Worm (Caenorhabditis elegans) whole organism, L4 larva: ENCODE measurements around the gene F56D6.22.

Experiments used
- F10B5.3 ChIP-seq: sonication (generic microtip); optimal IDR thresholded peaks from 2 replicates; lab custom pipeline; 2016; ENCODE audit warnings: mild to moderate bottlenecking, missing genetic modification characterization, missing compliant biosample characterization
- aha-1 ChIP-seq: fragments of 150-350 bp; peaks from one replicate; lab custom pipeline; 2014; ENCODE audit warnings: missing biosample characterization, missing genetic modification characterization
- aly-2 ChIP-seq: sonication (generic microtip); optimal IDR thresholded peaks from 2 replicates; lab custom pipeline; 2018; ENCODE audit warnings: missing biosample characterization, missing genetic modification characterization
- ama-1 ChIP-seq: fragments of 150-350 bp; optimal IDR thresholded peaks from 2 replicates; lab custom pipeline; 2014; ENCODE audit warnings: inconsistent platforms, mixed read lengths
- daf-12 ChIP-seq: fragments of 150-350 bp; optimal IDR thresholded peaks from 2 replicates; lab custom pipeline; 2014; ENCODE audit warnings: missing biosample characterization, missing genetic modification reagents, missing genetic modification characterization
- daf-16 ChIP-seq, 3 experiments: sonication (generic microtip); optimal IDR thresholded peaks; 2 replicates each; lab custom pipeline; 2016 to 2017; ENCODE audit warnings: missing genetic modification characterization in 3 of 3, missing genetic modification reagents in 3 of 3, mild to moderate bottlenecking in 2 of 3, missing compliant biosample characterization in 2 of 3, missing biosample characterization in 1 of 3, moderate library complexity in 1 of 3
- daf-8 ChIP-seq: fragments of 200-800 bp; sonication (Bioruptor generic); IDR thresholded peaks from 2 replicates; pipeline ENCODE4 v1.3.6; 2022; ENCODE audit warnings: missing genetic modification characterization, missing compliant biosample characterization
- dmd-8 ChIP-seq: fragments of 200-800 bp; sonication (Bioruptor generic); IDR thresholded peaks from 2 replicates; pipeline ENCODE4 v1.3.6; 2022; ENCODE audit warnings: missing genetic modification characterization, missing compliant biosample characterization
- dve-1 ChIP-seq: sonication (generic microtip); optimal IDR thresholded peaks from 2 replicates; lab custom pipeline; 2017; ENCODE audit warnings: antibody characterized with exemption, mild to moderate bottlenecking, missing genetic modification characterization, missing compliant biosample characterization; ENCODE audit not compliant: insufficient read depth
- egl-27 ChIP-seq: sonication (generic microtip); optimal IDR thresholded peaks from 3 replicates; lab custom pipeline; 2017; ENCODE audit warnings: missing biosample characterization, missing genetic modification reagents, missing genetic modification characterization
- hlh-11 ChIP-seq: fragments of 200-800 bp; sonication (Bioruptor generic); optimal IDR thresholded peaks from 2 replicates; lab custom pipeline; 2018; ENCODE audit warnings: mild to moderate bottlenecking, missing genetic modification characterization, missing compliant biosample characterization
- hlh-30 ChIP-seq: sonication (generic microtip); optimal IDR thresholded peaks from 2 replicates; lab custom pipeline; 2017; ENCODE audit warnings: antibody characterized with exemption, mild to moderate bottlenecking, missing genetic modification characterization, missing compliant biosample characterization; ENCODE audit not compliant: insufficient read depth
- lin-38 ChIP-seq: fragments of 200-800 bp; sonication (Bioruptor generic); IDR thresholded peaks from 2 replicates; pipeline ENCODE4 v1.3.6; 2022; ENCODE audit warnings: missing genetic modification reagents, missing genetic modification characterization, missing compliant biosample characterization
- lsy-2 ChIP-seq, 2 experiments: fragments of 150-350 bp in 1 of 2; sonication (generic microtip) in 1 of 2; optimal IDR thresholded peaks; 2 replicates each; lab custom pipeline; 2014 to 2017; ENCODE audit warnings: missing biosample characterization in 2 of 2, missing genetic modification characterization in 2 of 2
- mep-1 ChIP-seq: fragments of 150-350 bp; sonication (generic microtip); optimal IDR thresholded peaks from 3 replicates; lab custom pipeline; 2014; ENCODE audit warnings: missing biosample characterization, missing genetic modification characterization
- mxl-2 ChIP-seq: fragments of 200-800 bp; sonication (Bioruptor generic); conservative IDR thresholded peaks from 2 replicates; pipeline ENCODE4 v1.3.6; 2022; ENCODE audit warnings: missing genetic modification reagents, missing genetic modification characterization, missing compliant biosample characterization
- mxl-3 ChIP-seq: fragments of 200-800 bp; sonication (Bioruptor generic); optimal IDR thresholded peaks from 2 replicates; lab custom pipeline; 2018; ENCODE audit warnings: mild to moderate bottlenecking, missing genetic modification characterization, missing compliant biosample characterization
- nhr-28 ChIP-seq: fragments of 150-350 bp; optimal IDR thresholded peaks from 2 replicates; lab custom pipeline; 2014; ENCODE audit warnings: missing biosample characterization, missing genetic modification characterization
- set-16 ChIP-seq: fragments of 200-800 bp; sonication (Bioruptor generic); IDR thresholded peaks from 2 replicates; pipeline ENCODE4 v1.3.6; 2022; ENCODE audit warnings: missing genetic modification reagents, missing genetic modification characterization, missing compliant biosample characterization
- snpc-1.2 ChIP-seq: fragments of 200-800 bp; sonication (Bioruptor generic); IDR thresholded peaks from 2 replicates; pipeline ENCODE4 v1.3.6; 2022; ENCODE audit warnings: missing genetic modification reagents, missing genetic modification characterization, missing compliant biosample characterization
- unc-62 ChIP-seq, 3 experiments: fragments of 150-350 bp in 1 of 3; sonication (generic microtip); optimal IDR thresholded peaks in 2 of 3; peaks in 1 of 3; 1 replicate in 1 of 3; 2 replicates in 2 of 3; lab custom pipeline; 2014 to 2017; ENCODE audit warnings: missing biosample characterization in 3 of 3, missing genetic modification characterization in 3 of 3, missing genetic modification reagents in 3 of 3, missing genotype in 1 of 3
- zfp-3 ChIP-seq: fragments of 200-800 bp; sonication (Bioruptor generic); conservative IDR thresholded peaks from 2 replicates; pipeline ENCODE4 v1.3.6; 2022; ENCODE audit warnings: missing genetic modification reagents, missing genetic modification characterization, missing compliant biosample characterization
- ztf-11 ChIP-seq: fragments of 150-350 bp; optimal IDR thresholded peaks from 2 replicates; lab custom pipeline; 2014; ENCODE audit warnings: missing biosample characterization, missing genetic modification characterization

F56D6.22 gene

ce11 chrIV:3862948-3863347, 44.5 kb downstream of the F56D6.22 start:
- TF ChIP-seq mxl-2 (GFP tag; lab: Robert Waterston, UW) (no peak), aha-1 (peak; percentile 90)

- no peak for TF ChIP-seq lin-38 (GFP tag; lab: Robert Waterston, UW)
- no peak for TF ChIP-seq ztf-11 (tag; lab: Kevin White, UChicago)
- no peak for TF ChIP-seq hlh-30 (tag; lab: Kevin White, UChicago)
- TF ChIP-seq hlh-11 (tag; lab: Kevin White, UChicago), result no peak
- TF ChIP-seq ama-1 (lab: Kevin White, UChicago), result no peak
- no peak for TF ChIP-seq mxl-3 (GFP tag; lab: Kevin White, UChicago)
- TF ChIP-seq mep-1 (tag; lab: Kevin White, UChicago), result no peak
- no peak for TF ChIP-seq daf-12 (tag; lab: Kevin White, UChicago)
- TF ChIP-seq lsy-2 (tag; optimal IDR thresholded peaks at IDR 0.05; lab: Kevin White, UChicago), result no peak
- TF ChIP-seq daf-8 (GFP tag; lab: Robert Waterston, UW), result no peak
- TF ChIP-seq snpc-1.2 (GFP tag; lab: Robert Waterston, UW), result no peak
- TF ChIP-seq dve-1 (tag; lab: Kevin White, UChicago), result no peak
- no peak for TF ChIP-seq daf-16 (GFP tag; optimal IDR thresholded peaks at IDR 0.05; lab: Kevin White, UChicago)
- no peak for TF ChIP-seq daf-16 (tag; optimal IDR thresholded peaks at IDR 0.05; lab: Kevin White, UChicago)
- no peak for TF ChIP-seq F10B5.3
- TF ChIP-seq zfp-3 (GFP tag; lab: Robert Waterston, UW), result no peak
- no peak for TF ChIP-seq egl-27 (tag; lab: Kevin White, UChicago)
- no peak for TF ChIP-seq dmd-8 (GFP tag; lab: Robert Waterston, UW)
- no peak for TF ChIP-seq nhr-28
These were observed 47.0 kb downstream of the F56D6.22 start for ce11 chrIV:3860419-3860818.

ce11 chrIV:3859552-3859951, 47.9 kb downstream of the F56D6.22 start:
- TF ChIP-seq mxl-2 (GFP tag; lab: Robert Waterston, UW), result no peak
- peak; percentile 70; the same call in 1 of the 2 replicates for TF ChIP-seq set-16 (GFP tag; lab: Robert Waterston, UW)

DNA sequence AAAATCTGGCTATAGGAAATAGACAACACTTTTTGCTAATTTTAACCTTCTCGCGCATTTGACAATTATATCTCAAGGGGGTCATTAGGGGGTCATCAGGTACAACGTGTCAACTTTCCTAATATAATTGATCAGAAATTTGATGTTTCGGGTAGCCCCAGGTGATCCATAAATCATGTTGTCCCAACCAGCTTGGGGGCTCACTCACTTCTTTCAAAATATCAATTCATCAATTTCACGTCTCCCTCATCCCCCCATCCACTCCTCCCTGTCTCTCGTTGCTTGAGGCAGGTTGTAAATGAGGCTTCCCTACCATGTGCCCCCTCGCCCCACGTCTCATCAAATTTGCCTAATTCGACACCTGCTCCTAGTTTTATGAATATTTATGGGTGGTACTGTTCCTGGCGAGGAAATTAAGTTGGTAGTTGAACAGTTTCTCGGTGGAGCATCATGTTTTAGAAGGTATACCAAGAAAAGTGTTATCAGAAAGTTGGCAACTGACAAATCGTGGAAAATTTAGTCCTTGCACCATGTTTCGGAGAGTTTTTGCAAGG, 49.3 kb downstream of the F56D6.22 start:
- TF ChIP-seq unc-62 (GFP tag; optimal IDR thresholded peaks at IDR 0.05 in 1 of 2; lab: Kevin White, UChicago) (peak in 1 of 2 experiments; percentile 95), unc-62 (tag; optimal IDR thresholded peaks at IDR 0.05; lab: Kevin White, UChicago) (no peak), aly-2 (tag; lab: Kevin White, UChicago) (no peak), lsy-2 (tag; optimal IDR thresholded peaks at IDR 0.05; lab: Kevin White, UChicago) (no peak)
